Fruit fly (Drosophila melanogaster) whole organism, embryonic: ENCODE measurements around the gene nAChRalpha6.

Source experiments
- Aef1 ChIP-seq: fragments of 200-800 bp; sonication (Bioruptor generic); IDR thresholded peaks from 3 replicates; pipeline ENCODE4 v1.3.6; 2022; ENCODE audit warnings: missing biosample characterization, missing genetic modification characterization
- B-H1 ChIP-seq: fragments of 200-800 bp; sonication (Bioruptor generic); IDR thresholded peaks from 3 replicates; pipeline ENCODE4 v1.3.6; 2022; ENCODE audit warnings: missing biosample characterization, missing genetic modification characterization
- Blimp-1 ChIP-seq: fragments of 200-800 bp; sonication (Bioruptor generic); optimal IDR thresholded peaks from 3 replicates; lab custom pipeline; 2018; ENCODE audit warnings: missing biosample characterization, missing genetic modification characterization, mild to moderate bottlenecking, moderate library complexity, missing genetic modification reagents
- CG11398 ChIP-seq: fragments of 200-800 bp; sonication (Bioruptor generic); optimal IDR thresholded peaks from 2 replicates; lab custom pipeline; 2016; ENCODE audit warnings: missing biosample characterization, missing genetic modification characterization
- CG11456 ChIP-seq: fragments of 200-800 bp; sonication (Bioruptor generic); IDR thresholded peaks from 3 replicates; pipeline ENCODE4 v1.3.6; 2022; ENCODE audit warnings: missing biosample characterization, missing genetic modification characterization
- CG13296 ChIP-seq: fragments of 200-800 bp; sonication (Bioruptor generic); optimal IDR thresholded peaks from 3 replicates; lab custom pipeline; 2018; ENCODE audit warnings: missing biosample characterization, mild to moderate bottlenecking, missing genetic modification characterization
- CG13894 ChIP-seq: fragments of 200-800 bp; sonication (Bioruptor generic); optimal IDR thresholded peaks from 3 replicates; lab custom pipeline; 2018; ENCODE audit warnings: missing biosample characterization, mild to moderate bottlenecking, missing genetic modification characterization, moderate library complexity
- CG17385 ChIP-seq: fragments of 200-800 bp; sonication (Bioruptor generic); optimal IDR thresholded peaks from 3 replicates; lab custom pipeline; 2018; ENCODE audit warnings: missing biosample characterization, mild to moderate bottlenecking, missing genetic modification characterization
- CG18476 ChIP-seq: fragments of 200-800 bp; sonication (Bioruptor generic); optimal IDR thresholded peaks from 2 replicates; lab custom pipeline; 2016; ENCODE audit warnings: missing biosample characterization, mild to moderate bottlenecking, missing genetic modification characterization
- CG2678 ChIP-seq: fragments of 200-800 bp; sonication (Bioruptor generic); optimal IDR thresholded peaks from 3 replicates; lab custom pipeline; 2019; ENCODE audit warnings: missing biosample characterization, mild to moderate bottlenecking, missing genetic modification characterization, moderate library complexity
- CG30431 ChIP-seq: fragments of 200-800 bp; sonication (Bioruptor generic); optimal IDR thresholded peaks from 2 replicates; lab custom pipeline; 2017; ENCODE audit warnings: missing biosample characterization, missing genetic modification characterization
- CG32532 ChIP-seq: fragments of 200-800 bp; sonication (Bioruptor generic); IDR thresholded peaks from 2 replicates; pipeline ENCODE4 v1.3.6; 2022; ENCODE audit warnings: missing biosample characterization, missing genetic modification characterization
- CG4282 ChIP-seq: fragments of 200-800 bp; sonication (Bioruptor generic); optimal IDR thresholded peaks from 2 replicates; lab custom pipeline; 2016; ENCODE audit warnings: missing biosample characterization, missing genetic modification characterization
- CG4617 ChIP-seq: fragments of 200-800 bp; sonication (Bioruptor generic); optimal IDR thresholded peaks from 3 replicates; lab custom pipeline; 2016; ENCODE audit warnings: missing biosample characterization, missing genetic modification characterization, borderline replicate concordance
- CG7786 ChIP-seq: fragments of 200-800 bp; sonication (Bioruptor generic); optimal IDR thresholded peaks from 2 replicates; lab custom pipeline; 2016; ENCODE audit warnings: missing biosample characterization, missing genetic modification characterization
- CG8388 ChIP-seq: fragments of 200-800 bp; sonication (Bioruptor generic); optimal IDR thresholded peaks from 2 replicates; lab custom pipeline; 2019; ENCODE audit warnings: missing biosample characterization, mild to moderate bottlenecking, missing genetic modification characterization, moderate library complexity
- CG8924 ChIP-seq: fragments of 200-800 bp; optimal IDR thresholded peaks from 3 replicates; lab custom pipeline; 2019; ENCODE audit warnings: missing biosample characterization, mild to moderate bottlenecking, missing genetic modification characterization, moderate library complexity
- Deaf1 ChIP-seq: fragments of 200-800 bp; optimal IDR thresholded peaks from 3 replicates; lab custom pipeline; 2019; ENCODE audit warnings: missing biosample characterization, mild to moderate bottlenecking, missing genetic modification characterization, moderate library complexity
- Fer2 ChIP-seq: fragments of 200-800 bp; sonication (Bioruptor generic); optimal IDR thresholded peaks from 2 replicates; lab custom pipeline; 2018; ENCODE audit warnings: missing biosample characterization, mild to moderate bottlenecking, missing genetic modification characterization, moderate library complexity
- HHEX ChIP-seq: fragments of 200-800 bp; sonication (Bioruptor generic); optimal IDR thresholded peaks from 3 replicates; lab custom pipeline; 2017; ENCODE audit warnings: missing biosample characterization, mild to moderate bottlenecking, missing genetic modification characterization, missing genetic modification reagents
- Hmr ChIP-seq: fragments of 200-800 bp; sonication (Bioruptor generic); optimal IDR thresholded peaks from 3 replicates; lab custom pipeline; 2017; ENCODE audit warnings: mild to moderate bottlenecking, missing biosample characterization, missing genetic modification reagents, missing genetic modification characterization
- Hmx ChIP-seq: fragments of 200-800 bp; sonication (Bioruptor generic); optimal IDR thresholded peaks from 2 replicates; lab custom pipeline; 2016; ENCODE audit warnings: missing biosample characterization, missing genetic modification characterization
- Kr ChIP-seq: fragments of 200-800 bp; sonication (Bioruptor generic); optimal IDR thresholded peaks from 2 replicates; lab custom pipeline; 2017; ENCODE audit warnings: missing biosample characterization, mild to moderate bottlenecking, missing genetic modification characterization
- Myb ChIP-seq: fragments of 200-800 bp; sonication (Bioruptor generic); optimal IDR thresholded peaks from 2 replicates; lab custom pipeline; 2016; ENCODE audit warnings: missing biosample characterization, missing genetic modification characterization
- Nf-YC ChIP-seq: fragments of 200-800 bp; optimal IDR thresholded peaks from 3 replicates; lab custom pipeline; 2019; ENCODE audit warnings: missing biosample characterization, mild to moderate bottlenecking, missing genetic modification characterization, moderate library complexity
- PHDP ChIP-seq: fragments of 200-800 bp; sonication (Bioruptor generic); optimal IDR thresholded peaks from 3 replicates; lab custom pipeline; 2018; ENCODE audit warnings: missing biosample characterization, mild to moderate bottlenecking, missing genetic modification characterization, moderate library complexity
- Ptx1 ChIP-seq: fragments of 200-800 bp; sonication (Bioruptor generic); IDR thresholded peaks from 2 replicates; pipeline ENCODE4 v1.3.6; 2022; ENCODE audit warnings: missing biosample characterization, missing genetic modification characterization
- Six4 ChIP-seq: fragments of 200-800 bp; sonication (Bioruptor generic); optimal IDR thresholded peaks from 2 replicates; lab custom pipeline; 2016; ENCODE audit warnings: missing biosample characterization, missing genetic modification characterization
- Stat92E ChIP-seq, 3 experiments: fragments of >200 bp in 2 of 3; fragments of 200-800 bp in 1 of 3; sonication (Bioruptor generic) in 1 of 3; optimal IDR thresholded peaks; 2 replicates each; lab custom pipeline; 2017 to 2019; ENCODE audit warnings: missing biosample characterization in 3 of 3, missing genetic modification characterization in 3 of 3, mild to moderate bottlenecking in 1 of 3, moderate library complexity in 1 of 3
- Xrp1 ChIP-seq: fragments of 200-800 bp; sonication (Bioruptor generic); IDR thresholded peaks from 2 replicates; pipeline ENCODE4 v1.3.6; 2022; ENCODE audit warnings: missing biosample characterization, missing genetic modification characterization
- bbx ChIP-seq: fragments of 200-800 bp; sonication (Bioruptor generic); IDR thresholded peaks from 2 replicates; pipeline ENCODE4 v1.3.6; 2022; ENCODE audit warnings: missing biosample characterization, missing genetic modification characterization; ENCODE audit not compliant: partially characterized antibody
- bowl ChIP-seq: fragments of 200-800 bp; sonication (Bioruptor generic); IDR thresholded peaks from 2 replicates; pipeline ENCODE4 v1.3.6; 2022; ENCODE audit warnings: missing biosample characterization, missing genetic modification characterization
- cg ChIP-seq: fragments of 200-800 bp; sonication (Bioruptor generic); optimal IDR thresholded peaks from 3 replicates; lab custom pipeline; 2019; ENCODE audit warnings: missing biosample characterization, mild to moderate bottlenecking, missing genetic modification characterization, moderate library complexity
- chn ChIP-seq: fragments of 200-800 bp; sonication (Bioruptor generic); optimal IDR thresholded peaks from 2 replicates; lab custom pipeline; 2016; ENCODE audit warnings: missing biosample characterization, missing genetic modification characterization
- danr ChIP-seq: fragments of 200-800 bp; sonication (Bioruptor generic); IDR thresholded peaks from 2 replicates; pipeline ENCODE4 v1.3.6; 2022; ENCODE audit warnings: missing biosample characterization, missing genetic modification characterization
- dpn ChIP-seq, 2 experiments: fragments of 200-800 bp; sonication (Bioruptor generic); optimal IDR thresholded peaks; 3 replicates each; lab custom pipeline; 2016; ENCODE audit warnings: missing biosample characterization in 2 of 2, missing genetic modification characterization in 2 of 2
- dysf ChIP-seq: fragments of 200-800 bp; sonication (Bioruptor generic); IDR thresholded peaks from 3 replicates; pipeline ENCODE4 v1.3.6; 2022; ENCODE audit warnings: missing biosample characterization, missing genetic modification characterization
- ems ChIP-seq: fragments of 200-800 bp; sonication (Bioruptor generic); optimal IDR thresholded peaks from 3 replicates; lab custom pipeline; 2016; ENCODE audit warnings: missing biosample characterization, missing genetic modification characterization
- grau ChIP-seq: fragments of 200-800 bp; optimal IDR thresholded peaks from 3 replicates; lab custom pipeline; 2019; ENCODE audit warnings: missing biosample characterization, mild to moderate bottlenecking, missing genetic modification characterization, moderate library complexity
- grn ChIP-seq: fragments of 200-800 bp; sonication (Bioruptor generic); optimal IDR thresholded peaks from 3 replicates; lab custom pipeline; 2017; ENCODE audit warnings: missing biosample characterization, missing genetic modification characterization
- lilli ChIP-seq: fragments of 200-800 bp; sonication (Bioruptor generic); optimal IDR thresholded peaks from 3 replicates; lab custom pipeline; 2016; ENCODE audit warnings: missing biosample characterization, missing genetic modification characterization
- lmd ChIP-seq: fragments of 200-800 bp; sonication (Bioruptor generic); IDR thresholded peaks from 2 replicates; pipeline ENCODE4 v1.3.6; 2022; ENCODE audit warnings: missing biosample characterization, missing genetic modification characterization
- nau ChIP-seq: fragments of 200-800 bp; sonication (Bioruptor generic); optimal IDR thresholded peaks from 3 replicates; lab custom pipeline; 2017; ENCODE audit warnings: missing biosample characterization, mild to moderate bottlenecking, missing genetic modification characterization, missing genetic modification reagents
- org-1 ChIP-seq: fragments of 200-800 bp; sonication (Bioruptor generic); optimal IDR thresholded peaks from 2 replicates; lab custom pipeline; 2017; ENCODE audit warnings: missing biosample characterization, missing genetic modification characterization
- rib ChIP-seq: fragments of 200-800 bp; sonication (Bioruptor generic); IDR thresholded peaks from 2 replicates; pipeline ENCODE4 v1.3.6; 2022; ENCODE audit warnings: missing biosample characterization, missing genetic modification characterization
- schlank ChIP-seq: fragments of 200-800 bp; sonication (Bioruptor generic); optimal IDR thresholded peaks from 2 replicates; lab custom pipeline; 2018; ENCODE audit warnings: missing biosample characterization, mild to moderate bottlenecking, missing genetic modification characterization
- seq ChIP-seq: fragments of 200-800 bp; sonication (Bioruptor generic); IDR thresholded peaks from 2 replicates; pipeline ENCODE4 v1.3.6; 2022; ENCODE audit warnings: missing biosample characterization, missing genetic modification characterization
- sna ChIP-seq: fragments of 200-800 bp; sonication (Bioruptor generic); IDR thresholded peaks from 2 replicates; pipeline ENCODE4 v1.3.6; 2022; ENCODE audit warnings: missing biosample characterization, missing genetic modification characterization; ENCODE audit not compliant: partially characterized antibody
- sr ChIP-seq: fragments of 200-800 bp; sonication (Bioruptor generic); IDR thresholded peaks from 3 replicates; pipeline ENCODE4 v1.3.6; 2022; ENCODE audit warnings: missing biosample characterization, missing genetic modification characterization
- ttk ChIP-seq: fragments of 200-800 bp; sonication (Bioruptor generic); IDR thresholded peaks from 2 replicates; pipeline ENCODE4 v2.1.2; 2022; ENCODE audit warnings: missing biosample characterization, missing genetic modification characterization
- twi ChIP-seq: fragments of 200-800 bp; optimal IDR thresholded peaks from 2 replicates; lab custom pipeline; 2019; ENCODE audit warnings: missing biosample characterization, mild to moderate bottlenecking, missing genetic modification characterization, moderate library complexity

nAChRalpha6 gene

dm6 chr2L:9779147-9779546, 106.9 kb downstream of the nAChRalpha6 start:
- no peak for TF ChIP-seq Blimp-1 (GFP tag; lab: Kevin White, UChicago)
- TF ChIP-seq ttk (GFP tag; lab: Robert Waterston, UW) = no peak
- no peak for TF ChIP-seq org-1 (GFP tag; lab: Kevin White, UChicago)
- TF ChIP-seq bowl (GFP tag; lab: Robert Waterston, UW) = no peak
- TF ChIP-seq HHEX (GFP tag; lab: Kevin White, UChicago) = peak; percentile 24
- TF ChIP-seq nau = no peak
- TF ChIP-seq sr (GFP tag; lab: Robert Waterston, UW) = no peak
- 0 out of 2 replicates have a peak, but pooled peaks have one; percentile 41 for TF ChIP-seq seq
- no peak for TF ChIP-seq CG18476 (GFP tag; lab: Kevin White, UChicago)
- TF ChIP-seq CG32532 (GFP tag; lab: Robert Waterston, UW) = peak; percentile 38; the same call in 1 of the 2 replicates
- TF ChIP-seq sna = no peak
- TF ChIP-seq bbx (GFP tag; lab: Robert Waterston, UW) = no peak
- peak; percentile 30 for TF ChIP-seq CG7786 (GFP tag; lab: Kevin White, UChicago)
- no peak for TF ChIP-seq CG4282
- TF ChIP-seq grau = peak; percentile 52
- TF ChIP-seq cg (GFP tag; lab: Kevin White, UChicago) = no peak
- peak; percentile 32 for TF ChIP-seq lilli (GFP tag; lab: Kevin White, UChicago)
- TF ChIP-seq chn (GFP tag; lab: Kevin White, UChicago) = no peak
- TF ChIP-seq dysf = peak; percentile 46; the same call in 2 of the 3 replicates
- peak; percentile 5 for TF ChIP-seq CG8388
- peak; percentile 48; the same call in 1 of the 2 replicates for TF ChIP-seq lmd
- TF ChIP-seq CG2678 (tag; lab: Kevin White, UChicago) = peak; percentile 52
- peak in 1 of 2 experiments; percentile 28 for TF ChIP-seq dpn (GFP tag; optimal IDR thresholded peaks at IDR 0.05; lab: Kevin White, UChicago)
- TF ChIP-seq Hmx (GFP tag; lab: Kevin White, UChicago) = no peak
- peak; percentile 7 for TF ChIP-seq Deaf1
- 0 out of 2 replicates have a peak, but pooled peaks have one; percentile 20 for TF ChIP-seq Ptx1 (GFP tag; lab: Robert Waterston, UW)
- TF ChIP-seq Hmr (GFP tag; lab: Kevin White, UChicago) = peak; percentile 75
- TF ChIP-seq Six4 = no peak
- TF ChIP-seq CG30431 (GFP tag; lab: Kevin White, UChicago) = peak; percentile 14
- no peak for TF ChIP-seq B-H1
- TF ChIP-seq rib = no peak
- no peak for TF ChIP-seq schlank
- no peak for TF ChIP-seq grn (GFP tag; lab: Kevin White, UChicago)
- TF ChIP-seq CG4617 (GFP tag; lab: Kevin White, UChicago) = no peak
- TF ChIP-seq CG11456 (GFP tag; lab: Robert Waterston, UW) = no peak
- TF ChIP-seq CG13894 (tag; lab: Kevin White, UChicago) = peak; percentile 75
- TF ChIP-seq Fer2 = no peak
- TF ChIP-seq Xrp1 (GFP tag; lab: Robert Waterston, UW) = peak; percentile 33; the same call in 1 of the 2 replicates
- TF ChIP-seq Nf-YC (tag; lab: Kevin White, UChicago) = no peak
- TF ChIP-seq CG13296 (GFP tag; lab: Kevin White, UChicago) = peak; percentile 0
- no peak for TF ChIP-seq ems (GFP tag; lab: Kevin White, UChicago)
- no peak for TF ChIP-seq CG11398 (GFP tag; lab: Kevin White, UChicago)
- TF ChIP-seq CG8924 = peak; percentile 25
- TF ChIP-seq twi (tag; lab: Kevin White, UChicago) = no peak
- no peak for TF ChIP-seq Stat92E (GFP tag; optimal IDR thresholded peaks at IDR 0.05; lab: Kevin White, UChicago)
- no peak for TF ChIP-seq Aef1 (GFP tag; lab: Robert Waterston, UW)
- no peak for TF ChIP-seq danr
- no peak for TF ChIP-seq Kr
- peak; percentile 31 for TF ChIP-seq Myb (GFP tag; lab: Kevin White, UChicago)
- TF ChIP-seq CG17385 (GFP tag; lab: Kevin White, UChicago) = peak; percentile 16
- TF ChIP-seq PHDP (tag; lab: Kevin White, UChicago) = peak; percentile 43
